Worm (Caenorhabditis elegans): ENCODE measurements around the gene ZK637.14.

DNA sequence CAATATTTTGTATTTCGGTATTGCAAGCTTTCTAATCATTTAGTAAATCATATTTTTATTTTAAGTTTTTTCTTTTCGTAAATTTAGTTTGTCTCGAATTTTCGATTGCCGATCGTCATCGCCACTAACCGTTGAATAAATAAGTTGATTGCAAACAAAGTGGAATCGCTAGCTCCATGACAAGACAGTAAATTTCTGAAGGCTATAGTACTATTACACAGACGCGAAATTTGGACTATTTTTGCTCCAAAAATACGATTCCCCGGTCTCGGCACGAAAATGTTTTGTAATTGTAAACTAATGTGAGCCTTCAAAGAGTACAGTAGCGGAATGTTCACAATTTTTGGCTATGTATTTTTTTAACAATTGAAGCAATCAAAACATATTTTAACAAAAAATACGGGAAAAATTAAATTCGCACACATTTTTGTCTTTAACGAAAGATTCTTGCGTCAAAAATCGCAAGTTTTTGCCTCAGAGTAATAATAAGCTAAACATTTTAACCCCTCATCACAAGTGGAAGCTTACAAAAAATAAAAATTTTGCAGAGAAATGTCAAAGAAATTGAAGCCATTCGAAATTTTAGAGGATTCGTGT, 22.7 kb upstream of the ZK637.14 start, which contains the start of gene tpk-1:
- no peak for TF ChIP-seq ZK546.5 (tag; optimal IDR thresholded peaks at IDR 0.05)
- TF ChIP-seq mdl-1 (tag; optimal IDR thresholded peaks at IDR 0.05), result no peak
- no peak for TF ChIP-seq nhr-11 (tag; optimal IDR thresholded peaks at IDR 0.05)
- TF ChIP-seq nhr-76 (tag; optimal IDR thresholded peaks at IDR 0.05), result no peak
- TF ChIP-seq ama-1 (optimal IDR thresholded peaks at IDR 0.05), result peak; percentile 7
- TF ChIP-seq snpc-4 (tag; optimal IDR thresholded peaks at IDR 0.05), result no peak
- no peak for TF ChIP-seq lin-15B (tag; optimal IDR thresholded peaks at IDR 0.05)

Measured in whole organism, L3 larva.